Worm (Caenorhabditis elegans) whole organism, L1 larva: Measurements from ENCODE around the gene C04E12.4.

Source experiments
- C34B4.2 ChIP-seq: sonication (generic microtip); optimal IDR thresholded peaks from 2 replicates; lab custom pipeline; 2017; ENCODE audit warnings: mild to moderate bottlenecking, missing genetic modification characterization, missing compliant biosample characterization
- F16B12.6 ChIP-seq: fragments of 150-350 bp; optimal IDR thresholded peaks from 2 replicates; lab custom pipeline; 2014; ENCODE audit warnings: missing biosample characterization, missing genetic modification characterization
- aha-1 ChIP-seq: fragments of 150-350 bp; optimal IDR thresholded peaks from 2 replicates; lab custom pipeline; 2014; ENCODE audit warnings: missing biosample characterization, missing genetic modification characterization
- alr-1 ChIP-seq: fragments of 200-800 bp; sonication (Bioruptor generic); optimal IDR thresholded peaks from 2 replicates; lab custom pipeline; 2018; ENCODE audit warnings: borderline replicate concordance, mild to moderate bottlenecking, missing genetic modification characterization, missing compliant biosample characterization
- ama-1 ChIP-seq: fragments of 150-350 bp; optimal IDR thresholded peaks from 2 replicates; lab custom pipeline; 2014
- blmp-1 ChIP-seq: fragments of 150-350 bp; optimal IDR thresholded peaks from 2 replicates; lab custom pipeline; 2014; ENCODE audit warnings: missing biosample characterization, missing genetic modification characterization
- ceh-63 ChIP-seq: fragments of 200-800 bp; sonication (Bioruptor generic); optimal IDR thresholded peaks from 2 replicates; lab custom pipeline; 2018; ENCODE audit warnings: mild to moderate bottlenecking, missing genetic modification characterization, missing compliant biosample characterization
- ces-1 ChIP-seq: fragments of 150-350 bp; optimal IDR thresholded peaks from 2 replicates; lab custom pipeline; 2014; ENCODE audit warnings: missing biosample characterization, missing genetic modification reagents, missing genetic modification characterization
- efl-1 ChIP-seq, 4 experiments: fragments of 150-350 bp; optimal IDR thresholded peaks in 3 of 4; peaks in 1 of 4; 1 replicate in 1 of 4; 2 replicates in 3 of 4; lab custom pipeline; 2014; ENCODE audit warnings: missing biosample characterization in 2 of 4, missing genetic modification characterization in 2 of 4, missing genetic modification reagents in 2 of 4
- efl-3 ChIP-seq: fragments of 200-800 bp; sonication (Bioruptor generic); optimal IDR thresholded peaks from 2 replicates; lab custom pipeline; 2018; ENCODE audit warnings: mild to moderate bottlenecking, missing genetic modification characterization, missing compliant biosample characterization
- egl-13 ChIP-seq: sonication (generic microtip); optimal IDR thresholded peaks from 2 replicates; lab custom pipeline; 2016; ENCODE audit warnings: missing genotype, missing genetic modification reagents, missing genetic modification characterization, missing compliant biosample characterization
- egl-27 ChIP-seq, 2 experiments: fragments of 150-350 bp in 1 of 2; sonication (generic microtip); optimal IDR thresholded peaks; 3 replicates each; lab custom pipeline; 2017 to 2018; ENCODE audit warnings: missing biosample characterization in 2 of 2, missing genetic modification characterization in 2 of 2, missing genetic modification reagents in 2 of 2
- elt-2 ChIP-seq: sonication (generic microtip); optimal IDR thresholded peaks from 2 replicates; lab custom pipeline; 2016; ENCODE audit warnings: missing genetic modification characterization, mild to moderate bottlenecking, inconsistent platforms, missing compliant biosample characterization, missing genetic modification reagents
- ets-5 ChIP-seq: fragments of 200-800 bp; sonication (Bioruptor generic); IDR thresholded peaks from 2 replicates; pipeline ENCODE4 v1.3.6; 2022; ENCODE audit warnings: missing genetic modification characterization, missing compliant biosample characterization
- fkh-8 ChIP-seq: sonication (generic microtip); optimal IDR thresholded peaks from 2 replicates; lab custom pipeline; 2016; ENCODE audit warnings: mild to moderate bottlenecking, missing genetic modification characterization, missing compliant biosample characterization
- fos-1 ChIP-seq: fragments of 150-350 bp; optimal IDR thresholded peaks from 2 replicates; lab custom pipeline; 2014; ENCODE audit warnings: missing biosample characterization, missing genetic modification characterization
- grh-1 ChIP-seq: fragments of 200-800 bp; sonication (Bioruptor generic); IDR thresholded peaks from 2 replicates; pipeline ENCODE4 v1.3.6; 2022; ENCODE audit warnings: missing genetic modification reagents, missing genetic modification characterization, missing compliant biosample characterization
- hlh-4 ChIP-seq: sonication (generic microtip); optimal IDR thresholded peaks from 2 replicates; lab custom pipeline; 2016; ENCODE audit warnings: mild to moderate bottlenecking, missing genetic modification characterization, missing compliant biosample characterization
- hpl-2 ChIP-seq: fragments of 150-350 bp; optimal IDR thresholded peaks from 2 replicates; lab custom pipeline; 2014; ENCODE audit warnings: missing biosample characterization, missing genetic modification reagents, missing genetic modification characterization
- isw-1 ChIP-seq: fragments of 200-800 bp; sonication (Bioruptor generic); IDR thresholded peaks from 2 replicates; pipeline ENCODE4 v1.3.6; 2022; ENCODE audit warnings: missing genetic modification characterization, missing compliant biosample characterization
- lin-13 ChIP-seq: fragments of 150-350 bp; optimal IDR thresholded peaks from 2 replicates; lab custom pipeline; 2014; ENCODE audit warnings: missing biosample characterization, missing genetic modification reagents, missing genetic modification characterization
- lin-14 ChIP-seq: fragments of 200-800 bp; sonication (Bioruptor generic); optimal IDR thresholded peaks from 2 replicates; lab custom pipeline; 2018; ENCODE audit warnings: mild to moderate bottlenecking, missing genetic modification characterization, moderate library complexity, missing compliant biosample characterization
- lir-3 ChIP-seq: sonication (generic microtip); optimal IDR thresholded peaks from 2 replicates; lab custom pipeline; 2016; ENCODE audit warnings: mild to moderate bottlenecking, missing genetic modification characterization, moderate library complexity, missing compliant biosample characterization; ENCODE audit not compliant: poor library complexity
- lsy-2 ChIP-seq, 2 experiments: fragments of 150-350 bp; optimal IDR thresholded peaks; 2 replicates each; lab custom pipeline; 2014; ENCODE audit warnings: missing biosample characterization in 2 of 2, missing genetic modification characterization in 2 of 2
- mab-9 ChIP-seq: fragments of 200-800 bp; sonication (Bioruptor generic); IDR thresholded peaks from 2 replicates; pipeline ENCODE4 v1.3.6; 2022; ENCODE audit warnings: missing genetic modification reagents, missing genetic modification characterization, missing compliant biosample characterization
- mdl-1 ChIP-seq, 2 experiments: fragments of 150-350 bp; optimal IDR thresholded peaks; 2 replicates each; lab custom pipeline; 2014 to 2017; ENCODE audit warnings: missing biosample characterization in 2 of 2, missing genetic modification characterization in 2 of 2, inconsistent platforms in 1 of 2
- nhr-237 ChIP-seq: fragments of 150-350 bp; optimal IDR thresholded peaks from 2 replicates; lab custom pipeline; 2014; ENCODE audit warnings: missing biosample characterization, missing genetic modification characterization
- nhr-28 ChIP-seq: fragments of 150-350 bp; optimal IDR thresholded peaks from 2 replicates; lab custom pipeline; 2014; ENCODE audit warnings: missing biosample characterization, missing genetic modification characterization
- nhr-71 ChIP-seq: sonication (generic microtip); optimal IDR thresholded peaks from 2 replicates; lab custom pipeline; 2016; ENCODE audit warnings: mild to moderate bottlenecking, missing genetic modification characterization, moderate library complexity, missing compliant biosample characterization
- nhr-76 ChIP-seq: sonication (generic microtip); optimal IDR thresholded peaks from 2 replicates; lab custom pipeline; 2017; ENCODE audit warnings: missing biosample characterization, missing genetic modification characterization
- nhr-84 ChIP-seq: sonication (generic microtip); optimal IDR thresholded peaks from 2 replicates; lab custom pipeline; 2017; ENCODE audit warnings: missing biosample characterization, missing genetic modification characterization
- nhr-85 ChIP-seq: sonication (generic microtip); peaks from one replicate; lab custom pipeline; 2016; ENCODE audit warnings: missing genetic modification characterization, inconsistent platforms, missing compliant biosample characterization
- pag-3 ChIP-seq: sonication (generic microtip); optimal IDR thresholded peaks from 2 replicates; lab custom pipeline; 2017; ENCODE audit warnings: missing genetic modification characterization, mild to moderate bottlenecking, missing compliant biosample characterization, antibody characterized with exemption, borderline replicate concordance; ENCODE audit not compliant: insufficient read depth
- pax-3 ChIP-seq: fragments of 200-800 bp; sonication (Bioruptor generic); optimal IDR thresholded peaks from 2 replicates; lab custom pipeline; 2018; ENCODE audit warnings: mild to moderate bottlenecking, missing genetic modification characterization, moderate library complexity, missing compliant biosample characterization
- pqm-1 ChIP-seq: sonication (generic microtip); optimal IDR thresholded peaks from 3 replicates; lab custom pipeline; 2017; ENCODE audit warnings: missing biosample characterization, missing genetic modification characterization
- snpc-4 ChIP-seq: fragments of 150-350 bp; optimal IDR thresholded peaks from 2 replicates; lab custom pipeline; 2014; ENCODE audit warnings: missing biosample characterization, missing genetic modification characterization
- sox-4 ChIP-seq: sonication (generic microtip); optimal IDR thresholded peaks from 2 replicates; lab custom pipeline; 2016; ENCODE audit warnings: missing genetic modification characterization, missing compliant biosample characterization
- sptf-1 ChIP-seq: fragments of 150-350 bp; optimal IDR thresholded peaks from 2 replicates; lab custom pipeline; 2014; ENCODE audit warnings: missing biosample characterization, missing genetic modification characterization
- sup-37 ChIP-seq: fragments of 200-800 bp; sonication (Bioruptor generic); optimal IDR thresholded peaks from 2 replicates; lab custom pipeline; 2018; ENCODE audit warnings: mild to moderate bottlenecking, missing genetic modification characterization, missing compliant biosample characterization
- swsn-7 ChIP-seq: sonication (generic microtip); optimal IDR thresholded peaks from 2 replicates; lab custom pipeline; 2016; ENCODE audit warnings: missing genetic modification characterization, missing compliant biosample characterization
- tbx-2 ChIP-seq: sonication (generic microtip); optimal IDR thresholded peaks from 2 replicates; lab custom pipeline; 2016; ENCODE audit warnings: missing genetic modification characterization, missing compliant biosample characterization
- tlp-1 ChIP-seq: fragments of 150-350 bp; optimal IDR thresholded peaks from 2 replicates; lab custom pipeline; 2014; ENCODE audit warnings: missing biosample characterization, missing genetic modification characterization
- unc-130 ChIP-seq: fragments of 150-350 bp; optimal IDR thresholded peaks from 2 replicates; lab custom pipeline; 2017; ENCODE audit warnings: missing biosample characterization, missing genetic modification characterization, inconsistent platforms
- unc-62 ChIP-seq: fragments of 150-350 bp; optimal IDR thresholded peaks from 2 replicates; lab custom pipeline; 2014; ENCODE audit warnings: missing biosample characterization, missing genetic modification reagents, missing genetic modification characterization
- vab-15 ChIP-seq: sonication (generic microtip); optimal IDR thresholded peaks from 2 replicates; lab custom pipeline; 2017; ENCODE audit warnings: missing genotype, mild to moderate bottlenecking, missing genetic modification characterization, missing compliant biosample characterization
- xbp-1 ChIP-seq: sonication (generic microtip); optimal IDR thresholded peaks from 2 replicates; lab custom pipeline; 2016; ENCODE audit warnings: missing genetic modification characterization, missing compliant biosample characterization
- zag-1 ChIP-seq: fragments of 150-350 bp; optimal IDR thresholded peaks from 2 replicates; lab custom pipeline; 2014; ENCODE audit warnings: missing biosample characterization, missing genetic modification characterization
- zip-4 ChIP-seq: fragments of 200-800 bp; sonication (Bioruptor generic); optimal IDR thresholded peaks from 2 replicates; lab custom pipeline; 2018; ENCODE audit warnings: mild to moderate bottlenecking, missing genetic modification characterization, moderate library complexity, missing compliant biosample characterization
- ztf-11 ChIP-seq, 2 experiments: sonication (generic microtip); optimal IDR thresholded peaks; 2 replicates each; lab custom pipeline; 2016 to 2017; ENCODE audit warnings: missing genetic modification characterization in 2 of 2, missing biosample characterization in 1 of 2, missing compliant biosample characterization in 1 of 2
- ztf-4 ChIP-seq: fragments of 150-350 bp; optimal IDR thresholded peaks from 2 replicates; lab custom pipeline; 2014; ENCODE audit warnings: missing biosample characterization, missing genetic modification characterization

The C04E12.4 gene

DNA sequence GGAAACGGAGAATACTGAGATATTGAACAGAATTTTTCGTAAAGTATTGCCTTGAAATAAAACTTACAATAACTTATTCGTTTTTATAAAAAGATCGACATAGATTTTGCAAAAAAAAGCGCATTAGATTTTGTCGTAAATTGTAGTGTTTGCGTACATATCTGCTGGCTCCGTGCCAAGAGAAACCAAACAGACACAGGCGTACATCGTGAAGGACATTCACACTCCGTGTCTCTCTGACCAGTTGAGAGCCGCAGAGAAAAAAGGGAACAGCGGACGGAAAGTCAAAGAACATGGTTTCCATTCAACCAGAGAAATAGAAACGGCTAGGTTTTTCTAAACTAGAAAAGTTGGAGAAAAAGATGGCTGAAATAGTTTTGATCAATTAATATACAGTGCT is 47.3 kb upstream of the C04E12.4 start, which contains the start of gene arrd-19 (continued):
- TF ChIP-seq egl-27 (tag; optimal IDR thresholded peaks at IDR 0.05; lab: Kevin White, UChicago) (no peak), elt-2 (peak; percentile 16), snpc-4 (tag; lab: Kevin White, UChicago) (peak; percentile 54), isw-1 (GFP tag; lab: Robert Waterston, UW) (peak; percentile 38; the same call in 1 of the 2 replicates), fos-1 (peak; percentile 53), aha-1 (tag; lab: Kevin White, UChicago) (no peak), egl-13 (tag; lab: Kevin White, UChicago) (peak; percentile 19), sup-37 (GFP tag; lab: Kevin White, UChicago) (no peak), xbp-1 (tag; lab: Kevin White, UChicago) (peak; percentile 56), vab-15 (tag; lab: Kevin White, UChicago) (no peak), efl-1 (optimal IDR thresholded peaks at IDR 0.05; lab: Kevin White, UChicago) (peak; percentile 74 to 75), efl-1 (GFP tag; optimal IDR thresholded peaks at IDR 0.05 in 1 of 2; lab: Kevin White, UChicago) (peak; percentile 51 to 95), pax-3 (no peak), nhr-71 (peak; percentile 88), tbx-2 (tag; lab: Kevin White, UChicago) (peak; percentile 73), pag-3 (tag; lab: Kevin White, UChicago) (peak; percentile 67), nhr-85 (tag; lab: Kevin White, UChicago) (peak; percentile 97), unc-130 (peak; percentile 63), ama-1 (no peak), lin-14 (GFP tag; lab: Kevin White, UChicago) (peak; percentile 98), fkh-8 (tag; lab: Kevin White, UChicago) (peak; percentile 66), F16B12.6 (tag; lab: Kevin White, UChicago) (peak; percentile 86), nhr-84 (tag; lab: Kevin White, UChicago) (no peak), lsy-2 (tag; optimal IDR thresholded peaks at IDR 0.05; lab: Kevin White, UChicago) (peak; percentile 75 to 81), ztf-4 (tag; lab: Kevin White, UChicago) (no peak), nhr-28 (tag; lab: Kevin White, UChicago) (no peak), efl-3 (GFP tag; lab: Kevin White, UChicago) (no peak), C34B4.2 (tag; lab: Kevin White, UChicago) (no peak), ztf-11 (tag; optimal IDR thresholded peaks at IDR 0.05; lab: Kevin White, UChicago) (no peak), nhr-76 (no peak), grh-1 (GFP tag; lab: Robert Waterston, UW) (peak; percentile 72), unc-62 (no peak), tlp-1 (tag; lab: Kevin White, UChicago) (no peak), mab-9 (GFP tag; lab: Robert Waterston, UW) (peak; percentile 43; the same call in 1 of the 2 replicates), swsn-7 (peak; percentile 77), zip-4 (GFP tag; lab: Kevin White, UChicago) (no peak), lir-3 (no peak), sox-4 (tag; lab: Kevin White, UChicago) (no peak), blmp-1 (tag; lab: Kevin White, UChicago) (peak; percentile 74), hlh-4 (no peak), nhr-237 (tag; lab: Kevin White, UChicago) (no peak)
- TF ChIP-seq, all 84 proteins: peak for 41

DNA sequence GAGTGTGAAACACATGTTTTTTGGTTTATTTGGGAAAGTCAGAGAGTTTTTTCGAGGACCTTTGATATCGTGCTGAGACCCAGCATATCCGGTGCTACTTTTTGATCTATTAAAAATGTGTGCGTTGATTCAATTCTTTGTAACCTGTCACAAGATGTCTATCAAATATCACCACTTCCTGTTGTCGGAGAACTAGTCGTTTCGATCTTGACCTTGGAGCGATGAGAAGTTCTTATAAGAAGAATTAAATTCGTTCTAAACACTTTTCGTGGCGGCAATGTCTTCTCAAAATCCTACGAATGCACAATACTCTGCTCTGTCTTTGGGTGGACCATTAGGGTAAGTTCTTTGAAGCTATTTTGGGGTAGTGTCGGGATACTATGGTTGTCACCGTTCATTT is 46.5 kb upstream of the C04E12.4 start, which contains the start of gene F35F10.1:
TSS of gene F35F10.1 (plus strand) at position 200 of the 400 bp plus-strand sequence.
- no peak for TF ChIP-seq ets-5 (GFP tag; lab: Robert Waterston, UW)
- no peak for TF ChIP-seq egl-13 (tag; lab: Kevin White, UChicago)
- TF ChIP-seq xbp-1 (tag; lab: Kevin White, UChicago): no peak
- no peak for TF ChIP-seq zag-1 (tag; lab: Kevin White, UChicago)
- no peak for TF ChIP-seq fos-1
- no peak for TF ChIP-seq sup-37 (GFP tag; lab: Kevin White, UChicago)
- TF ChIP-seq alr-1: no peak
- no peak for TF ChIP-seq unc-130
- peak; percentile 9; the same call in 1 of the 2 replicates for TF ChIP-seq grh-1 (GFP tag; lab: Robert Waterston, UW)
- TF ChIP-seq pqm-1 (tag; lab: Kevin White, UChicago): no peak
- TF ChIP-seq sptf-1 (tag; lab: Kevin White, UChicago): no peak
- TF ChIP-seq nhr-85 (tag; lab: Kevin White, UChicago): peak; percentile 69
- peak; percentile 37 for TF ChIP-seq blmp-1 (tag; lab: Kevin White, UChicago)
- no peak for TF ChIP-seq hpl-2 (GFP tag; lab: Kevin White, UChicago)
- no peak for TF ChIP-seq lin-13 (GFP tag; lab: Kevin White, UChicago)
- no peak for TF ChIP-seq ces-1
- TF ChIP-seq ceh-63 (GFP tag; lab: Kevin White, UChicago): no peak
- TF ChIP-seq mdl-1 (tag; optimal IDR thresholded peaks at IDR 0.05; lab: Kevin White, UChicago): no peak
- TF ChIP-seq efl-3 (GFP tag; lab: Kevin White, UChicago): no peak
- TF ChIP-seq, all 84 proteins: peak for 3
